Fruit fly (Drosophila melanogaster): ENCODE data around the gene cno.

DNA sequence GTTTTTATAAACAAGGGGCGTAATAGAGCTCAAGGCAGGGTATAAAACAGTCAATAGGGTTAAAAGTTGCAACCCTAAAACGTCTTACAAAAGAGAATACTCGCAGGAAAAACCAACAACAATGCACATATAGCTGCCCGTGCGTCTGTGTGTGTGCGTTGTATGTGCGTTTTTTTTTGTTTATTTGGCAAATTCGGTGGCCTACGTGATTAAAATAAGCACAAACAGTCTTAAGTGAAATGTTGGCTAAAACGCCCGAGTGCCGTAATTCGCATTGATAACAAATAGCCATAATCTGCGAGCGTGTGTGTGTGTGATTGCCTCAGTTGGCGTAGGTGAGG lies 39.9 kb upstream of the cno start:
- TF ChIP-seq usp (GFP tag; optimal IDR thresholded peaks at IDR 0.05) (no peak), CG8478 (optimal IDR thresholded peaks at IDR 0.05) (no peak), psq (optimal IDR thresholded peaks at IDR 0.05) (no peak), Dll (optimal IDR thresholded peaks at IDR 0.05) (no peak), pan (optimal IDR thresholded peaks at IDR 0.05) (no peak), EcR (GFP tag; optimal IDR thresholded peaks at IDR 0.05) (no peak)
